Worm (Caenorhabditis elegans) whole organism, L2 larva: ENCODE measurements around the gene sup-9.

Experiments
- ama-1 ChIP-seq: fragments of 150-350 bp; optimal IDR thresholded peaks from 2 replicates; lab custom pipeline; 2018; ENCODE audit warnings: inconsistent platforms
- egl-27 ChIP-seq: sonication (generic microtip); optimal IDR thresholded peaks from 3 replicates; lab custom pipeline; 2017; ENCODE audit warnings: missing biosample characterization, missing genetic modification reagents, missing genetic modification characterization
- mdl-1 ChIP-seq, 2 experiments: fragments of 150-350 bp in 1 of 2; sonication (generic microtip) in 1 of 2; optimal IDR thresholded peaks; 2 replicates each; lab custom pipeline; 2017; ENCODE audit warnings: missing biosample characterization in 2 of 2, missing genetic modification characterization in 2 of 2
- nhr-129 ChIP-seq: fragments of 150-350 bp; optimal IDR thresholded peaks from 2 replicates; lab custom pipeline; 2014; ENCODE audit warnings: missing biosample characterization, missing genetic modification characterization
- zag-1 ChIP-seq: fragments of 150-350 bp; optimal IDR thresholded peaks from 2 replicates; lab custom pipeline; 2014; ENCODE audit warnings: missing biosample characterization, missing genetic modification characterization

- TF ChIP-seq zag-1 (tag; lab: Kevin White, UChicago) (no peak), egl-27 (no peak), mdl-1 (tag; optimal IDR thresholded peaks at IDR 0.05; lab: Kevin White, UChicago) (no peak), ama-1 (lab: Kevin White, UChicago) (no peak), nhr-129 (tag; lab: Kevin White, UChicago) (no peak)
Observed at ce11 chrII:2690080-2690479, 3.3 kb upstream of the sup-9 start, which contains the start of gene nspf-3.
